Fruit fly (Drosophila melanogaster) whole organism, embryonic: ENCODE data around the gene fz.

Experiments used
- ATbp ChIP-seq: fragments of 200-800 bp; sonication (Bioruptor generic); optimal IDR thresholded peaks from 2 replicates; lab custom pipeline; 2017; ENCODE audit warnings: missing biosample characterization, mild to moderate bottlenecking, missing genetic modification characterization, missing genetic modification reagents
- Abd-B ChIP-seq: fragments of 200-800 bp; sonication (Bioruptor generic); optimal IDR thresholded peaks from 2 replicates; lab custom pipeline; 2018; ENCODE audit warnings: missing biosample characterization, mild to moderate bottlenecking, missing genetic modification characterization, moderate library complexity
- CG10565 ChIP-seq: fragments of 200-800 bp; sonication (Bioruptor generic); optimal IDR thresholded peaks from 3 replicates; lab custom pipeline; 2016; ENCODE audit warnings: missing biosample characterization, mild to moderate bottlenecking, missing genetic modification characterization
- CG12071 ChIP-seq: fragments of 200-800 bp; sonication (Bioruptor generic); optimal IDR thresholded peaks from 3 replicates; lab custom pipeline; 2018; ENCODE audit warnings: missing biosample characterization, mild to moderate bottlenecking, missing genetic modification characterization
- CG12236 ChIP-seq: fragments of 200-800 bp; sonication (Bioruptor generic); optimal IDR thresholded peaks from 2 replicates; lab custom pipeline; 2016; ENCODE audit warnings: missing biosample characterization, missing genetic modification characterization
- CG12769 ChIP-seq: fragments of 200-800 bp; sonication (Bioruptor generic); optimal IDR thresholded peaks from 2 replicates; lab custom pipeline; 2019; ENCODE audit warnings: missing biosample characterization, mild to moderate bottlenecking, missing genetic modification characterization, moderate library complexity
- CG13775 ChIP-seq: fragments of 200-800 bp; sonication (Bioruptor generic); optimal IDR thresholded peaks from 3 replicates; lab custom pipeline; 2017; ENCODE audit warnings: missing biosample characterization, mild to moderate bottlenecking, missing genetic modification characterization
- CG14050 ChIP-seq: fragments of 200-800 bp; sonication (Bioruptor generic); IDR thresholded peaks from 3 replicates; pipeline ENCODE4 v1.3.6; 2022; ENCODE audit warnings: missing biosample characterization, missing genetic modification characterization
- CG15269 ChIP-seq: fragments of 200-800 bp; sonication (Bioruptor generic); optimal IDR thresholded peaks from 2 replicates; lab custom pipeline; 2018; ENCODE audit warnings: missing biosample characterization, mild to moderate bottlenecking, missing genetic modification characterization, moderate library complexity
- CG1603 ChIP-seq: fragments of 200-800 bp; sonication (Bioruptor generic); optimal IDR thresholded peaks from 2 replicates; lab custom pipeline; 2019; ENCODE audit warnings: missing biosample characterization, mild to moderate bottlenecking, missing genetic modification characterization, moderate library complexity
- CG17612 ChIP-seq: fragments of 200-800 bp; sonication (Bioruptor generic); IDR thresholded peaks from 2 replicates; pipeline ENCODE4 v1.3.6; 2022; ENCODE audit warnings: missing biosample characterization, missing genetic modification characterization
- CG2120 ChIP-seq: fragments of 200-800 bp; sonication (Bioruptor generic); optimal IDR thresholded peaks from 3 replicates; lab custom pipeline; 2016; ENCODE audit warnings: missing biosample characterization, missing genetic modification characterization
- CG32532 ChIP-seq: fragments of 200-800 bp; sonication (Bioruptor generic); IDR thresholded peaks from 2 replicates; pipeline ENCODE4 v1.3.6; 2022; ENCODE audit warnings: missing biosample characterization, missing genetic modification characterization
- CG4282 ChIP-seq: fragments of 200-800 bp; sonication (Bioruptor generic); optimal IDR thresholded peaks from 2 replicates; lab custom pipeline; 2016; ENCODE audit warnings: missing biosample characterization, missing genetic modification characterization
- CG6272 ChIP-seq: fragments of 200-800 bp; sonication (Bioruptor generic); IDR thresholded peaks from 2 replicates; pipeline ENCODE4 v1.3.6; 2022; ENCODE audit warnings: missing biosample characterization, missing genetic modification characterization
- CG6689 ChIP-seq: fragments of 200-800 bp; sonication (Bioruptor generic); IDR thresholded peaks from 2 replicates; pipeline ENCODE4 v1.3.6; 2022; ENCODE audit warnings: missing biosample characterization, missing genetic modification characterization
- CG6854 ChIP-seq: fragments of 200-800 bp; sonication (Bioruptor generic); optimal IDR thresholded peaks from 3 replicates; lab custom pipeline; 2017; ENCODE audit warnings: missing biosample characterization, mild to moderate bottlenecking, missing genetic modification characterization
- CG7745 ChIP-seq: fragments of 200-800 bp; sonication (Bioruptor generic); optimal IDR thresholded peaks from 2 replicates; lab custom pipeline; 2018; ENCODE audit warnings: missing biosample characterization, mild to moderate bottlenecking, missing genetic modification characterization, moderate library complexity
- CG8290 ChIP-seq, 3 experiments: fragments of 200-800 bp; sonication (Bioruptor generic); optimal IDR thresholded peaks; 2 replicates each; lab custom pipeline; 2016 to 2019; ENCODE audit warnings: missing biosample characterization in 3 of 3, missing genetic modification characterization in 3 of 3, mild to moderate bottlenecking in 2 of 3, moderate library complexity in 1 of 3
- CG8765 ChIP-seq: fragments of 200-800 bp; sonication (Bioruptor generic); IDR thresholded peaks from 2 replicates; pipeline ENCODE4 v1.3.6; 2022; ENCODE audit warnings: missing biosample characterization, missing genetic modification characterization
- CrebB ChIP-seq: fragments of 200-800 bp; sonication (Bioruptor generic); optimal IDR thresholded peaks from 3 replicates; lab custom pipeline; 2018; ENCODE audit warnings: missing biosample characterization, mild to moderate bottlenecking, missing genetic modification characterization
- Dad ChIP-seq: fragments of 200-800 bp; sonication (Bioruptor generic); optimal IDR thresholded peaks from 3 replicates; lab custom pipeline; 2016; ENCODE audit warnings: missing biosample characterization, missing genetic modification characterization
- Doc2 ChIP-seq: fragments of 200-800 bp; sonication (Bioruptor generic); IDR thresholded peaks from 2 replicates; pipeline ENCODE4 v1.3.6; 2022; ENCODE audit warnings: missing biosample characterization, missing genetic modification characterization
- Doc3 ChIP-seq: fragments of 200-800 bp; sonication (Bioruptor generic); IDR thresholded peaks from 3 replicates; pipeline ENCODE4 v1.3.6; 2022; ENCODE audit warnings: missing biosample characterization, missing genetic modification characterization; ENCODE audit not compliant: partially characterized antibody
- E2f2 ChIP-seq: fragments of 200-800 bp; sonication (Bioruptor generic); IDR thresholded peaks from 2 replicates; pipeline ENCODE4 v1.3.6; 2022; ENCODE audit warnings: missing biosample characterization, missing genetic modification characterization
- ERR ChIP-seq: fragments of 200-800 bp; sonication (Bioruptor generic); optimal IDR thresholded peaks from 2 replicates; lab custom pipeline; 2016; ENCODE audit warnings: missing biosample characterization, missing genetic modification characterization
- Ets65A ChIP-seq: fragments of 200-800 bp; sonication (Bioruptor generic); peaks from one replicate; lab custom pipeline; 2016; ENCODE audit warnings: missing biosample characterization, missing genetic modification characterization
- Gsc ChIP-seq: fragments of 200-800 bp; sonication (Bioruptor generic); IDR thresholded peaks from 2 replicates; pipeline ENCODE4 v1.3.6; 2022; ENCODE audit warnings: missing biosample characterization, missing genetic modification characterization
- Oaz ChIP-seq: fragments of 200-800 bp; sonication (Bioruptor generic); IDR thresholded peaks from 2 replicates; pipeline ENCODE4 v1.3.6; 2022; ENCODE audit warnings: missing biosample characterization, missing genetic modification characterization
- Xbp1 ChIP-seq: fragments of 200-800 bp; sonication (Bioruptor generic); optimal IDR thresholded peaks from 3 replicates; lab custom pipeline; 2016; ENCODE audit warnings: missing biosample characterization, mild to moderate bottlenecking, missing genetic modification characterization
- amos ChIP-seq: fragments of 200-800 bp; sonication (Bioruptor generic); IDR thresholded peaks from 2 replicates; pipeline ENCODE4 v1.3.6; 2022; ENCODE audit warnings: missing biosample characterization, missing genetic modification characterization; ENCODE audit not compliant: partially characterized antibody
- ash1 ChIP-seq: fragments of 200-800 bp; sonication (Bioruptor generic); optimal IDR thresholded peaks from 2 replicates; lab custom pipeline; 2018; ENCODE audit warnings: missing biosample characterization, mild to moderate bottlenecking, missing genetic modification characterization
- chinmo ChIP-seq: fragments of 200-800 bp; sonication (Bioruptor generic); IDR thresholded peaks from 4 replicates; pipeline ENCODE4 v1.3.6; 2022; ENCODE audit warnings: missing biosample characterization, missing genetic modification characterization; ENCODE audit not compliant: partially characterized antibody
- dimm ChIP-seq: fragments of 200-800 bp; sonication (Bioruptor generic); IDR thresholded peaks from 2 replicates; pipeline ENCODE4 v1.3.6; 2022; ENCODE audit warnings: missing biosample characterization, missing genetic modification characterization
- dm ChIP-seq: fragments of 200-800 bp; sonication (Bioruptor generic); optimal IDR thresholded peaks from 3 replicates; lab custom pipeline; 2016; ENCODE audit warnings: missing biosample characterization, missing genetic modification characterization
- dmrt11E ChIP-seq: fragments of 200-800 bp; sonication (Bioruptor generic); optimal IDR thresholded peaks from 3 replicates; lab custom pipeline; 2018; ENCODE audit warnings: missing biosample characterization, mild to moderate bottlenecking, missing genetic modification characterization, moderate library complexity
- dpn ChIP-seq, 2 experiments: fragments of 200-800 bp; sonication (Bioruptor generic); optimal IDR thresholded peaks; 3 replicates each; lab custom pipeline; 2016; ENCODE audit warnings: missing biosample characterization in 2 of 2, missing genetic modification characterization in 2 of 2
- ewg ChIP-seq: fragments of 200-800 bp; sonication (Bioruptor generic); optimal IDR thresholded peaks from 3 replicates; lab custom pipeline; 2017; ENCODE audit warnings: mild to moderate bottlenecking, missing biosample characterization, missing genetic modification reagents, missing genetic modification characterization
- h ChIP-seq: fragments of >200 bp; optimal IDR thresholded peaks from 2 replicates; lab custom pipeline; 2017
- hbn ChIP-seq: fragments of 200-800 bp; sonication (Bioruptor generic); IDR thresholded peaks from 2 replicates; pipeline ENCODE4 v1.3.6; 2022; ENCODE audit warnings: missing biosample characterization, missing genetic modification characterization; ENCODE audit not compliant: partially characterized antibody
- maf-S ChIP-seq: fragments of 200-800 bp; sonication (Bioruptor generic); optimal IDR thresholded peaks from 2 replicates; lab custom pipeline; 2016; ENCODE audit warnings: missing biosample characterization, missing genetic modification characterization
- mld ChIP-seq: fragments of 200-800 bp; sonication (Bioruptor generic); IDR thresholded peaks from 3 replicates; pipeline ENCODE4 v1.3.6; 2022; ENCODE audit warnings: missing biosample characterization, missing genetic modification characterization; ENCODE audit not compliant: partially characterized antibody
- pb ChIP-seq: fragments of 200-800 bp; sonication (Bioruptor generic); optimal IDR thresholded peaks from 3 replicates; lab custom pipeline; 2016; ENCODE audit warnings: missing biosample characterization, missing genetic modification characterization
- pho ChIP-seq: fragments of 200-800 bp; sonication (Bioruptor generic); optimal IDR thresholded peaks from 2 replicates; lab custom pipeline; 2016; ENCODE audit warnings: missing biosample characterization, missing genetic modification characterization
- repo ChIP-seq: fragments of 200-800 bp; sonication (Bioruptor generic); optimal IDR thresholded peaks from 2 replicates; lab custom pipeline; 2016; ENCODE audit warnings: missing biosample characterization, missing genetic modification characterization
- ro ChIP-seq: fragments of 200-800 bp; sonication (Bioruptor generic); IDR thresholded peaks from 2 replicates; pipeline ENCODE4 v1.3.6; 2022; ENCODE audit warnings: missing biosample characterization, missing genetic modification characterization
- sna ChIP-seq: fragments of 200-800 bp; sonication (Bioruptor generic); IDR thresholded peaks from 2 replicates; pipeline ENCODE4 v1.3.6; 2022; ENCODE audit warnings: missing biosample characterization, missing genetic modification characterization; ENCODE audit not compliant: partially characterized antibody
- so ChIP-seq: fragments of 200-800 bp; sonication (Bioruptor generic); IDR thresholded peaks from 3 replicates; pipeline ENCODE4 v1.3.6; 2022; ENCODE audit warnings: missing biosample characterization, missing genetic modification characterization
- tin ChIP-seq: fragments of 200-800 bp; sonication (Bioruptor generic); optimal IDR thresholded peaks from 3 replicates; lab custom pipeline; 2016; ENCODE audit warnings: missing biosample characterization, missing genetic modification characterization
- tup ChIP-seq: fragments of 200-800 bp; sonication (Bioruptor generic); optimal IDR thresholded peaks from 2 replicates; lab custom pipeline; 2016; ENCODE audit warnings: missing biosample characterization, mild to moderate bottlenecking, missing genetic modification characterization, moderate library complexity

Gene fz

dm6 chr3L:14338886-14339285 is 64.7 kb downstream of the fz start (continued):
- no peak for TF ChIP-seq chinmo (GFP tag; lab: Robert Waterston, UW)
- peak; percentile 55 for TF ChIP-seq dmrt11E (tag; lab: Kevin White, UChicago)
- peak; percentile 68 for TF ChIP-seq pb
- TF ChIP-seq CG8765 (GFP tag; lab: Robert Waterston, UW), result peak; percentile 89
- peak; percentile 16; the same call in 1 of the 3 replicates for TF ChIP-seq CG14050 (GFP tag; lab: Robert Waterston, UW)
- TF ChIP-seq hbn (GFP tag; lab: Robert Waterston, UW), result no peak
- TF ChIP-seq CrebB (tag; lab: Kevin White, UChicago), result no peak
- TF ChIP-seq Xbp1 (GFP tag; lab: Kevin White, UChicago), result peak; percentile 70
- TF ChIP-seq sna (GFP tag; lab: Robert Waterston, UW), result no peak
- TF ChIP-seq dm, result peak; percentile 13
- TF ChIP-seq CG17612, result no peak
- no peak for TF ChIP-seq CG6272 (GFP tag; lab: Robert Waterston, UW)
- peak; percentile 62 for TF ChIP-seq CG15269 (tag; lab: Kevin White, UChicago)
- peak; percentile 42 for TF ChIP-seq pho (GFP tag; lab: Kevin White, UChicago)
- peak; percentile 75 for TF ChIP-seq CG6689 (GFP tag; lab: Robert Waterston, UW)
- no peak for TF ChIP-seq Doc2 (GFP tag; lab: Robert Waterston, UW)
- TF ChIP-seq ash1 (GFP tag; lab: Kevin White, UChicago), result no peak
- TF ChIP-seq CG32532 (GFP tag; lab: Robert Waterston, UW), result peak; percentile 53
- peak; percentile 87 for TF ChIP-seq CG1603 (tag; lab: Kevin White, UChicago)
- peak; percentile 83 for TF ChIP-seq Ets65A (GFP tag; lab: Kevin White, UChicago)
- TF ChIP-seq Gsc (GFP tag; lab: Robert Waterston, UW), result no peak
- TF ChIP-seq Dad (GFP tag; lab: Kevin White, UChicago), result peak; percentile 52
- no peak for TF ChIP-seq CG10565
- peak; percentile 38 for TF ChIP-seq Abd-B (GFP tag; lab: Kevin White, UChicago)
- TF ChIP-seq repo (GFP tag; lab: Kevin White, UChicago), result peak; percentile 58
- TF ChIP-seq ro (GFP tag; lab: Robert Waterston, UW), result no peak
- peak; percentile 10 for TF ChIP-seq tup (GFP tag; lab: Kevin White, UChicago)
- TF ChIP-seq CG12071, result peak; percentile 63
- TF ChIP-seq CG6854, result no peak
- TF ChIP-seq maf-S (GFP tag; lab: Kevin White, UChicago), result peak; percentile 43
- TF ChIP-seq CG7745 (tag; lab: Kevin White, UChicago), result no peak
- peak; percentile 72 for TF ChIP-seq CG12769 (tag; lab: Kevin White, UChicago)
- TF ChIP-seq CG13775 (GFP tag; lab: Kevin White, UChicago), result peak; percentile 36
- no peak for TF ChIP-seq CG8290 (GFP tag; optimal IDR thresholded peaks at IDR 0.05; lab: Kevin White, UChicago)
- TF ChIP-seq CG8290 (tag; optimal IDR thresholded peaks at IDR 0.05; lab: Kevin White, UChicago), result peak in 1 of 2 experiments; percentile 79
- TF ChIP-seq E2f2, result peak; percentile 10; the same call in 1 of the 2 replicates
- TF ChIP-seq dpn (GFP tag; optimal IDR thresholded peaks at IDR 0.05; lab: Kevin White, UChicago), result peak; percentile 73 to 76
- TF ChIP-seq tin (GFP tag; lab: Kevin White, UChicago), result peak; percentile 66
- TF ChIP-seq Oaz, result no peak
- no peak for TF ChIP-seq h
- TF ChIP-seq Doc3, result no peak
- peak; percentile 54; the same call in 1 of the 3 replicates for TF ChIP-seq so
- no peak for TF ChIP-seq dimm (GFP tag; lab: Robert Waterston, UW)
- TF ChIP-seq CG12236 (GFP tag; lab: Kevin White, UChicago), result peak; percentile 28
- TF ChIP-seq ERR, result peak; percentile 38
- peak; percentile 56 for TF ChIP-seq ATbp (GFP tag; lab: Kevin White, UChicago)
- TF ChIP-seq mld (GFP tag; lab: Robert Waterston, UW), result no peak
- peak; percentile 65 for TF ChIP-seq CG2120 (GFP tag; lab: Kevin White, UChicago)
- TF ChIP-seq CG4282 (GFP tag; lab: Kevin White, UChicago), result peak; percentile 50
- peak; percentile 51 for TF ChIP-seq ewg (GFP tag; lab: Kevin White, UChicago)
- TF ChIP-seq amos (GFP tag; lab: Robert Waterston, UW), result no peak
